Worm (Caenorhabditis elegans) whole organism, L1 larva: ENCODE results near the gene K09F6.15.
A peak's percentile ranks its signal among the peaks of the same experiment; 100 is the strongest.
"Not testable (repeated sequence)": the region's sequence is repeated elsewhere in the genome, so short reads cannot be mapped to it uniquely, and the experiment has no call there.

Experiments
- C16A3.4 ChIP-seq: fragments of 150-350 bp; optimal IDR thresholded peaks from 2 replicates; lab custom pipeline; 2014; ENCODE audit warnings: missing biosample characterization, missing genetic modification characterization
- C34B4.2 ChIP-seq: sonication (generic microtip); optimal IDR thresholded peaks from 2 replicates; lab custom pipeline; 2017; ENCODE audit warnings: mild to moderate bottlenecking, missing genetic modification characterization, missing compliant biosample characterization
- F16B12.6 ChIP-seq: fragments of 150-350 bp; optimal IDR thresholded peaks from 2 replicates; lab custom pipeline; 2014; ENCODE audit warnings: missing biosample characterization, missing genetic modification characterization
- alr-1 ChIP-seq: fragments of 200-800 bp; sonication (Bioruptor generic); optimal IDR thresholded peaks from 2 replicates; lab custom pipeline; 2018; ENCODE audit warnings: borderline replicate concordance, mild to moderate bottlenecking, missing genetic modification characterization, missing compliant biosample characterization
- ama-1 ChIP-seq: fragments of 150-350 bp; optimal IDR thresholded peaks from 2 replicates; lab custom pipeline; 2014
- blmp-1 ChIP-seq: fragments of 150-350 bp; optimal IDR thresholded peaks from 2 replicates; lab custom pipeline; 2014; ENCODE audit warnings: missing biosample characterization, missing genetic modification characterization
- ceh-63 ChIP-seq: fragments of 200-800 bp; sonication (Bioruptor generic); optimal IDR thresholded peaks from 2 replicates; lab custom pipeline; 2018; ENCODE audit warnings: mild to moderate bottlenecking, missing genetic modification characterization, missing compliant biosample characterization
- ceh-82 ChIP-seq, 3 experiments: fragments of 150-350 bp in 1 of 3; sonication (generic microtip) in 2 of 3; optimal IDR thresholded peaks; 2 replicates each; lab custom pipeline; 2014 to 2017; ENCODE audit warnings: missing biosample characterization in 3 of 3, missing genetic modification characterization in 3 of 3
- ceh-90 ChIP-seq: sonication (generic microtip); optimal IDR thresholded peaks from 2 replicates; lab custom pipeline; 2016; ENCODE audit warnings: missing genetic modification characterization, missing compliant biosample characterization
- dpl-1 ChIP-seq, 3 experiments: fragments of 150-350 bp in 2 of 3; sonication (generic microtip) in 1 of 3; optimal IDR thresholded peaks; 2 replicates each; lab custom pipeline; 2014 to 2017; ENCODE audit warnings: missing biosample characterization in 3 of 3, missing genetic modification characterization in 3 of 3, missing genetic modification reagents in 3 of 3
- efl-1 ChIP-seq, 4 experiments: fragments of 150-350 bp; optimal IDR thresholded peaks in 3 of 4; peaks in 1 of 4; 1 replicate in 1 of 4; 2 replicates in 3 of 4; lab custom pipeline; 2014; ENCODE audit warnings: missing biosample characterization in 2 of 4, missing genetic modification characterization in 2 of 4, missing genetic modification reagents in 2 of 4
- elt-2 ChIP-seq: sonication (generic microtip); optimal IDR thresholded peaks from 2 replicates; lab custom pipeline; 2016; ENCODE audit warnings: missing genetic modification characterization, mild to moderate bottlenecking, inconsistent platforms, missing compliant biosample characterization, missing genetic modification reagents
- ets-5 ChIP-seq: fragments of 200-800 bp; sonication (Bioruptor generic); IDR thresholded peaks from 2 replicates; pipeline ENCODE4 v1.3.6; 2022; ENCODE audit warnings: missing genetic modification characterization, missing compliant biosample characterization
- fkh-4 ChIP-seq: sonication (generic microtip); optimal IDR thresholded peaks from 2 replicates; lab custom pipeline; 2016; ENCODE audit warnings: missing compliant biosample characterization, missing genetic modification characterization, borderline replicate concordance
- grh-1 ChIP-seq: fragments of 200-800 bp; sonication (Bioruptor generic); IDR thresholded peaks from 2 replicates; pipeline ENCODE4 v1.3.6; 2022; ENCODE audit warnings: missing genetic modification reagents, missing genetic modification characterization, missing compliant biosample characterization
- isw-1 ChIP-seq: fragments of 200-800 bp; sonication (Bioruptor generic); IDR thresholded peaks from 2 replicates; pipeline ENCODE4 v1.3.6; 2022; ENCODE audit warnings: missing genetic modification characterization, missing compliant biosample characterization
- jun-1 ChIP-seq: fragments of 150-350 bp; optimal IDR thresholded peaks from 2 replicates; lab custom pipeline; 2014; ENCODE audit warnings: missing biosample characterization, missing genetic modification reagents, missing genetic modification characterization
- lin-13 ChIP-seq: fragments of 150-350 bp; optimal IDR thresholded peaks from 2 replicates; lab custom pipeline; 2014; ENCODE audit warnings: missing biosample characterization, missing genetic modification reagents, missing genetic modification characterization
- lin-14 ChIP-seq: fragments of 200-800 bp; sonication (Bioruptor generic); optimal IDR thresholded peaks from 2 replicates; lab custom pipeline; 2018; ENCODE audit warnings: mild to moderate bottlenecking, missing genetic modification characterization, moderate library complexity, missing compliant biosample characterization
- lin-15B ChIP-seq: fragments of 150-350 bp; sonication (generic microtip); optimal IDR thresholded peaks from 3 replicates; lab custom pipeline; 2014; ENCODE audit warnings: missing biosample characterization, missing genetic modification characterization
- lin-35 ChIP-seq, 2 experiments: fragments of 150-350 bp; optimal IDR thresholded peaks; 2 replicates each; lab custom pipeline; 2014; ENCODE audit warnings: missing biosample characterization in 2 of 2, missing genetic modification characterization in 2 of 2, missing genetic modification reagents in 2 of 2
- lsy-2 ChIP-seq, 2 experiments: fragments of 150-350 bp; optimal IDR thresholded peaks; 2 replicates each; lab custom pipeline; 2014; ENCODE audit warnings: missing biosample characterization in 2 of 2, missing genetic modification characterization in 2 of 2
- mab-9 ChIP-seq: fragments of 200-800 bp; sonication (Bioruptor generic); IDR thresholded peaks from 2 replicates; pipeline ENCODE4 v1.3.6; 2022; ENCODE audit warnings: missing genetic modification reagents, missing genetic modification characterization, missing compliant biosample characterization
- mef-2 ChIP-seq: fragments of 150-350 bp; optimal IDR thresholded peaks from 2 replicates; lab custom pipeline; 2014; ENCODE audit warnings: missing biosample characterization, missing genetic modification characterization
- nhr-11 ChIP-seq: fragments of 150-350 bp; optimal IDR thresholded peaks from 2 replicates; lab custom pipeline; 2014; ENCODE audit warnings: missing biosample characterization, missing genetic modification characterization
- nhr-19 ChIP-seq: fragments of 200-800 bp; sonication (Bioruptor generic); conservative IDR thresholded peaks from 2 replicates; pipeline ENCODE4 v1.3.6; 2022; ENCODE audit warnings: missing genetic modification characterization, missing compliant biosample characterization
- nhr-47 ChIP-seq: sonication (generic microtip); optimal IDR thresholded peaks from 2 replicates; lab custom pipeline; 2016; ENCODE audit warnings: mild to moderate bottlenecking, missing genetic modification characterization, moderate library complexity, missing compliant biosample characterization
- nhr-71 ChIP-seq: sonication (generic microtip); optimal IDR thresholded peaks from 2 replicates; lab custom pipeline; 2016; ENCODE audit warnings: mild to moderate bottlenecking, missing genetic modification characterization, moderate library complexity, missing compliant biosample characterization
- nhr-76 ChIP-seq: sonication (generic microtip); optimal IDR thresholded peaks from 2 replicates; lab custom pipeline; 2017; ENCODE audit warnings: missing biosample characterization, missing genetic modification characterization
- nhr-77 ChIP-seq: fragments of 150-350 bp; optimal IDR thresholded peaks from 2 replicates; lab custom pipeline; 2014; ENCODE audit warnings: missing biosample characterization, missing genetic modification characterization
- nhr-84 ChIP-seq: sonication (generic microtip); optimal IDR thresholded peaks from 2 replicates; lab custom pipeline; 2017; ENCODE audit warnings: missing biosample characterization, missing genetic modification characterization
- nhr-90 ChIP-seq: sonication (generic microtip); optimal IDR thresholded peaks from 2 replicates; lab custom pipeline; 2016; ENCODE audit warnings: mild to moderate bottlenecking, missing genetic modification characterization, missing compliant biosample characterization; ENCODE audit not compliant: poor library complexity
- pqm-1 ChIP-seq: sonication (generic microtip); optimal IDR thresholded peaks from 3 replicates; lab custom pipeline; 2017; ENCODE audit warnings: missing biosample characterization, missing genetic modification characterization
- rnt-1 ChIP-seq: sonication (generic microtip); optimal IDR thresholded peaks from 2 replicates; lab custom pipeline; 2016; ENCODE audit warnings: mild to moderate bottlenecking, missing genetic modification characterization, moderate library complexity, missing compliant biosample characterization
- skn-1 ChIP-seq: fragments of 150-350 bp; optimal IDR thresholded peaks from 2 replicates; lab custom pipeline; 2014; ENCODE audit warnings: missing biosample characterization, missing genetic modification characterization
- snpc-4 ChIP-seq: fragments of 150-350 bp; optimal IDR thresholded peaks from 2 replicates; lab custom pipeline; 2014; ENCODE audit warnings: missing biosample characterization, missing genetic modification characterization
- sox-4 ChIP-seq: sonication (generic microtip); optimal IDR thresholded peaks from 2 replicates; lab custom pipeline; 2016; ENCODE audit warnings: missing genetic modification characterization, missing compliant biosample characterization
- sptf-1 ChIP-seq: fragments of 150-350 bp; optimal IDR thresholded peaks from 2 replicates; lab custom pipeline; 2014; ENCODE audit warnings: missing biosample characterization, missing genetic modification characterization
- sup-37 ChIP-seq: fragments of 200-800 bp; sonication (Bioruptor generic); optimal IDR thresholded peaks from 2 replicates; lab custom pipeline; 2018; ENCODE audit warnings: mild to moderate bottlenecking, missing genetic modification characterization, missing compliant biosample characterization
- tlp-1 ChIP-seq: fragments of 150-350 bp; optimal IDR thresholded peaks from 2 replicates; lab custom pipeline; 2014; ENCODE audit warnings: missing biosample characterization, missing genetic modification characterization
- unc-62 ChIP-seq: fragments of 150-350 bp; optimal IDR thresholded peaks from 2 replicates; lab custom pipeline; 2014; ENCODE audit warnings: missing biosample characterization, missing genetic modification reagents, missing genetic modification characterization
- unc-86 ChIP-seq: sonication (generic microtip); optimal IDR thresholded peaks from 2 replicates; lab custom pipeline; 2016; ENCODE audit warnings: missing genetic modification characterization, missing compliant biosample characterization
- unc-98 ChIP-seq: fragments of 200-800 bp; sonication (Bioruptor generic); IDR thresholded peaks from 2 replicates; pipeline ENCODE4 v1.3.6; 2022; ENCODE audit warnings: missing genetic modification characterization, missing compliant biosample characterization
- zip-4 ChIP-seq: fragments of 200-800 bp; sonication (Bioruptor generic); optimal IDR thresholded peaks from 2 replicates; lab custom pipeline; 2018; ENCODE audit warnings: mild to moderate bottlenecking, missing genetic modification characterization, moderate library complexity, missing compliant biosample characterization

K09F6.15 gene

ce11 chrII:2289441-2289840 is 12.1 kb upstream of the K09F6.15 start:
- TF ChIP-seq zip-4 (GFP tag; lab: Kevin White, UChicago) (peak; percentile 92), nhr-19 (no peak), efl-1 (optimal IDR thresholded peaks at IDR 0.05; lab: Kevin White, UChicago) (peak; percentile 27 to 54), efl-1 (GFP tag; optimal IDR thresholded peaks at IDR 0.05 in 1 of 2; lab: Kevin White, UChicago) (peak in 1 of 2 experiments; percentile 39), jun-1 (peak; percentile 51), snpc-4 (tag; lab: Kevin White, UChicago) (no peak), isw-1 (GFP tag; lab: Robert Waterston, UW) (peak; percentile 42), skn-1 (tag; lab: Kevin White, UChicago) (peak; percentile 14), ceh-82 (tag; optimal IDR thresholded peaks at IDR 0.05; lab: Kevin White, UChicago) (peak; percentile 35 to 70 (median 61)), lin-14 (GFP tag; lab: Kevin White, UChicago) (peak; percentile 77), nhr-71 (tag; lab: Kevin White, UChicago) (peak; percentile 65), C16A3.4 (no peak), lsy-2 (tag; optimal IDR thresholded peaks at IDR 0.05; lab: Kevin White, UChicago) (peak in 1 of 2 experiments; percentile 10), sup-37 (GFP tag; lab: Kevin White, UChicago) (no peak), nhr-47 (tag; lab: Kevin White, UChicago) (peak; percentile 32), nhr-84 (no peak), mef-2 (no peak), blmp-1 (no peak), lin-15B (tag; lab: Kevin White, UChicago) (no peak), nhr-11 (tag; lab: Kevin White, UChicago) (no peak)

ce11 chrII:2288798-2289197 is 11.5 kb upstream of the K09F6.15 start, which contains the start of the genes K09F6.10 and K09F6.13:
Gene K09F6.10, minus strand, starts transcription at chrII:2288883.
Gene K09F6.13, plus strand, starts transcription at chrII:2289114.
- TF ChIP-seq zip-4 (GFP tag; lab: Kevin White, UChicago) (no peak), nhr-47 (tag; lab: Kevin White, UChicago) (no peak), mab-9 (GFP tag; lab: Robert Waterston, UW) (no peak), C34B4.2 (tag; lab: Kevin White, UChicago) (no peak), alr-1 (tag; lab: Kevin White, UChicago) (no peak), F16B12.6 (tag; lab: Kevin White, UChicago) (no peak), dpl-1 (GFP tag; optimal IDR thresholded peaks at IDR 0.05; lab: Kevin White, UChicago) (no peak), tlp-1 (tag; lab: Kevin White, UChicago) (no peak), jun-1 (no peak), lin-14 (GFP tag; lab: Kevin White, UChicago) (peak; percentile 21), isw-1 (GFP tag; lab: Robert Waterston, UW) (peak; percentile 11; the same call in 1 of the 2 replicates), ets-5 (GFP tag; lab: Robert Waterston, UW) (0 out of 2 replicates have a peak, but pooled peaks have one; percentile 77), rnt-1 (tag; lab: Kevin White, UChicago) (no peak)
- TF ChIP-seq, all 84 proteins: peak for 3

ce11 chrII:2284703-2285102 is 7.4 kb upstream of the K09F6.15 start:
- no peak for TF ChIP-seq efl-1 (optimal IDR thresholded peaks at IDR 0.05; lab: Kevin White, UChicago)
- peak in 1 of 2 experiments; percentile 57 for TF ChIP-seq efl-1 (GFP tag; optimal IDR thresholded peaks at IDR 0.05 in 1 of 2; lab: Kevin White, UChicago)
- no peak for TF ChIP-seq elt-2 (tag; lab: Kevin White, UChicago)

ce11 chrII:2282599-2282998 is 5.3 kb upstream of the K09F6.15 start, which contains the start of gene K09F6.9:
Gene K09F6.9, minus strand, starts transcription at chrII:2282699.
- not testable (repeated sequence) for TF ChIP-seq sox-4 (tag; lab: Kevin White, UChicago); pqm-1; lin-13 (GFP tag; lab: Kevin White, UChicago)

- TF ChIP-seq unc-62 (GFP tag; lab: Kevin White, UChicago) (no peak), ceh-63 (GFP tag; lab: Kevin White, UChicago) (no peak), nhr-76 (no peak), tlp-1 (tag; lab: Kevin White, UChicago) (no peak), pqm-1 (no peak), lin-35 (GFP tag; optimal IDR thresholded peaks at IDR 0.05; lab: Kevin White, UChicago) (no peak), grh-1 (GFP tag; lab: Robert Waterston, UW) (no peak), nhr-71 (tag; lab: Kevin White, UChicago) (no peak), ama-1 (lab: Kevin White, UChicago) (no peak), sptf-1 (tag; lab: Kevin White, UChicago) (no peak), nhr-90 (tag; lab: Kevin White, UChicago) (no peak), unc-86 (tag; lab: Kevin White, UChicago) (no peak), rnt-1 (tag; lab: Kevin White, UChicago) (no peak), skn-1 (tag; lab: Kevin White, UChicago) (no peak), unc-98 (no peak), nhr-77 (tag; lab: Kevin White, UChicago) (no peak), ceh-90 (tag; lab: Kevin White, UChicago) (no peak), fkh-4 (tag; lab: Kevin White, UChicago) (no peak)
Measured at ce11 chrII:2279839-2280238, 2.5 kb upstream of the K09F6.15 start, which contains the start of gene K09F6.11. Gene K09F6.11, plus strand, starts transcription at chrII:2280139.
